Fruit fly (Drosophila melanogaster) whole organism, embryonic: Measurements from ENCODE around the gene Tbcc.

Experiments
- ATbp ChIP-seq: fragments of 200-800 bp; sonication (Bioruptor generic); optimal IDR thresholded peaks from 2 replicates; lab custom pipeline; 2017; ENCODE audit warnings: missing biosample characterization, mild to moderate bottlenecking, missing genetic modification characterization, missing genetic modification reagents
- Ada2b ChIP-seq: fragments of 200-800 bp; sonication (Bioruptor generic); IDR thresholded peaks from 2 replicates; pipeline ENCODE4 v1.3.6; 2022; ENCODE audit warnings: missing biosample characterization, missing genetic modification characterization
- BtbVII ChIP-seq: fragments of 200-800 bp; sonication (Bioruptor generic); optimal IDR thresholded peaks from 3 replicates; lab custom pipeline; 2017; ENCODE audit warnings: missing biosample characterization, mild to moderate bottlenecking, missing genetic modification characterization
- CG10654 ChIP-seq: fragments of 200-800 bp; sonication (Bioruptor generic); optimal IDR thresholded peaks from 2 replicates; lab custom pipeline; 2016; ENCODE audit warnings: missing biosample characterization, missing genetic modification characterization
- CG11398 ChIP-seq: fragments of 200-800 bp; sonication (Bioruptor generic); optimal IDR thresholded peaks from 2 replicates; lab custom pipeline; 2016; ENCODE audit warnings: missing biosample characterization, missing genetic modification characterization
- CG11560 ChIP-seq: fragments of 200-800 bp; sonication (Bioruptor generic); IDR thresholded peaks from 3 replicates; pipeline ENCODE4 v1.3.6; 2022; ENCODE audit warnings: missing biosample characterization, missing genetic modification characterization
- CG12155 ChIP-seq: fragments of 200-800 bp; sonication (Bioruptor generic); optimal IDR thresholded peaks from 3 replicates; lab custom pipeline; 2016; ENCODE audit warnings: missing biosample characterization, missing genetic modification characterization
- CG12942 ChIP-seq: fragments of 200-800 bp; sonication (Bioruptor generic); optimal IDR thresholded peaks from 3 replicates; lab custom pipeline; 2016; ENCODE audit warnings: missing biosample characterization, missing genetic modification characterization
- CG15073 ChIP-seq: fragments of 200-800 bp; sonication (Bioruptor generic); optimal IDR thresholded peaks from 2 replicates; lab custom pipeline; 2016; ENCODE audit warnings: missing biosample characterization, missing genetic modification characterization
- CG1603 ChIP-seq: fragments of 200-800 bp; sonication (Bioruptor generic); optimal IDR thresholded peaks from 2 replicates; lab custom pipeline; 2019; ENCODE audit warnings: missing biosample characterization, mild to moderate bottlenecking, missing genetic modification characterization, moderate library complexity
- CG16779 ChIP-seq: fragments of 200-800 bp; sonication (Bioruptor generic); IDR thresholded peaks from 2 replicates; pipeline ENCODE4 v1.3.6; 2022; ENCODE audit warnings: missing biosample characterization, missing genetic modification characterization
- CG16813 ChIP-seq: fragments of 200-800 bp; sonication (Bioruptor generic); IDR thresholded peaks from 3 replicates; pipeline ENCODE4 v1.3.6; 2022; ENCODE audit warnings: missing biosample characterization, missing genetic modification characterization; ENCODE audit not compliant: partially characterized antibody
- CG17802 ChIP-seq: fragments of 200-800 bp; sonication (Bioruptor generic); optimal IDR thresholded peaks from 2 replicates; lab custom pipeline; 2018; ENCODE audit warnings: missing biosample characterization, mild to moderate bottlenecking, missing genetic modification characterization, moderate library complexity
- CG2712 ChIP-seq: fragments of 200-800 bp; optimal IDR thresholded peaks from 3 replicates; lab custom pipeline; 2019; ENCODE audit warnings: missing biosample characterization, mild to moderate bottlenecking, missing genetic modification characterization, moderate library complexity
- CG2889 ChIP-seq: fragments of 200-800 bp; sonication (Bioruptor generic); IDR thresholded peaks from 3 replicates; pipeline ENCODE4 v1.3.6; 2022; ENCODE audit warnings: missing biosample characterization, missing genetic modification characterization
- CG5245 ChIP-seq: fragments of 200-800 bp; sonication (Bioruptor generic); optimal IDR thresholded peaks from 3 replicates; lab custom pipeline; 2016; ENCODE audit warnings: missing biosample characterization, missing genetic modification characterization
- CG7839 ChIP-seq: fragments of 200-800 bp; sonication (Bioruptor generic); optimal IDR thresholded peaks from 3 replicates; lab custom pipeline; 2018; ENCODE audit warnings: missing biosample characterization, mild to moderate bottlenecking, missing genetic modification characterization, moderate library complexity
- CTCF ChIP-seq: fragments of 200-800 bp; sonication (Bioruptor generic); optimal IDR thresholded peaks from 2 replicates; lab custom pipeline; 2017; ENCODE audit warnings: missing biosample characterization, mild to moderate bottlenecking, missing genetic modification characterization, moderate library complexity
- CkIIα-i1 ChIP-seq: fragments of 200-800 bp; sonication (Bioruptor generic); IDR thresholded peaks from 2 replicates; pipeline ENCODE4 v1.3.6; 2022; ENCODE audit warnings: missing biosample characterization, missing genetic modification characterization
- Dbx ChIP-seq: fragments of 200-800 bp; sonication (Bioruptor generic); IDR thresholded peaks from 3 replicates; pipeline ENCODE4 v1.3.6; 2022; ENCODE audit warnings: missing biosample characterization, missing genetic modification characterization
- Ets97D ChIP-seq: fragments of 200-800 bp; sonication (Bioruptor generic); optimal IDR thresholded peaks from 3 replicates; lab custom pipeline; 2016; ENCODE audit warnings: missing biosample characterization, missing genetic modification characterization
- Fer2 ChIP-seq: fragments of 200-800 bp; sonication (Bioruptor generic); optimal IDR thresholded peaks from 2 replicates; lab custom pipeline; 2018; ENCODE audit warnings: missing biosample characterization, mild to moderate bottlenecking, missing genetic modification characterization, moderate library complexity
- Fer3 ChIP-seq: fragments of 200-800 bp; sonication (Bioruptor generic); optimal IDR thresholded peaks from 2 replicates; lab custom pipeline; 2018; ENCODE audit warnings: missing biosample characterization, mild to moderate bottlenecking, missing genetic modification characterization, moderate library complexity
- HmgZ ChIP-seq: fragments of 200-800 bp; sonication (Bioruptor generic); optimal IDR thresholded peaks from 2 replicates; lab custom pipeline; 2018; ENCODE audit warnings: missing biosample characterization, mild to moderate bottlenecking, missing genetic modification characterization
- Hr39 ChIP-seq: fragments of >200 bp; optimal IDR thresholded peaks from 2 replicates; lab custom pipeline; 2017
- MESR4 ChIP-seq: fragments of 200-800 bp; sonication (Bioruptor generic); optimal IDR thresholded peaks from 2 replicates; lab custom pipeline; 2018; ENCODE audit warnings: missing biosample characterization, mild to moderate bottlenecking, missing genetic modification characterization, moderate library complexity
- Mad ChIP-seq: fragments of 200-800 bp; sonication (Bioruptor generic); optimal IDR thresholded peaks from 2 replicates; lab custom pipeline; 2016; ENCODE audit warnings: missing biosample characterization, missing genetic modification characterization
- Ptx1 ChIP-seq: fragments of 200-800 bp; sonication (Bioruptor generic); IDR thresholded peaks from 2 replicates; pipeline ENCODE4 v1.3.6; 2022; ENCODE audit warnings: missing biosample characterization, missing genetic modification characterization
- Six4 ChIP-seq: fragments of 200-800 bp; sonication (Bioruptor generic); optimal IDR thresholded peaks from 2 replicates; lab custom pipeline; 2016; ENCODE audit warnings: missing biosample characterization, missing genetic modification characterization
- Sry-β ChIP-seq: fragments of 200-800 bp; sonication (Bioruptor generic); optimal IDR thresholded peaks from 2 replicates; lab custom pipeline; 2018; ENCODE audit warnings: missing biosample characterization, mild to moderate bottlenecking, missing genetic modification characterization, moderate library complexity
- YL-1 ChIP-seq: fragments of 200-800 bp; sonication (Bioruptor generic); optimal IDR thresholded peaks from 3 replicates; lab custom pipeline; 2017; ENCODE audit warnings: missing biosample characterization, mild to moderate bottlenecking, missing genetic modification characterization
- ab ChIP-seq: fragments of 200-800 bp; sonication (Bioruptor generic); optimal IDR thresholded peaks from 2 replicates; lab custom pipeline; 2016; ENCODE audit warnings: missing biosample characterization, missing genetic modification characterization
- bbx ChIP-seq: fragments of 200-800 bp; sonication (Bioruptor generic); IDR thresholded peaks from 2 replicates; pipeline ENCODE4 v1.3.6; 2022; ENCODE audit warnings: missing biosample characterization, missing genetic modification characterization; ENCODE audit not compliant: partially characterized antibody
- ci ChIP-seq: fragments of 200-800 bp; sonication (Bioruptor generic); IDR thresholded peaks from 3 replicates; pipeline ENCODE4 v1.3.6; 2022; ENCODE audit warnings: missing biosample characterization, missing genetic modification characterization
- corto ChIP-seq: fragments of 200-800 bp; sonication (Bioruptor generic); optimal IDR thresholded peaks from 2 replicates; lab custom pipeline; 2016; ENCODE audit warnings: missing biosample characterization, mild to moderate bottlenecking, missing genetic modification characterization, moderate library complexity
- grau ChIP-seq: fragments of 200-800 bp; optimal IDR thresholded peaks from 3 replicates; lab custom pipeline; 2019; ENCODE audit warnings: missing biosample characterization, mild to moderate bottlenecking, missing genetic modification characterization, moderate library complexity
- inv ChIP-seq: fragments of 200-800 bp; sonication (Bioruptor generic); IDR thresholded peaks from 2 replicates; pipeline ENCODE4 v1.3.6; 2022; ENCODE audit warnings: missing biosample characterization, missing genetic modification characterization; ENCODE audit not compliant: partially characterized antibody
- kay ChIP-seq: fragments of 200-800 bp; sonication (Bioruptor generic); optimal IDR thresholded peaks from 2 replicates; lab custom pipeline; 2016; ENCODE audit warnings: missing biosample characterization, missing genetic modification characterization
- klu ChIP-seq: fragments of 200-800 bp; sonication (Bioruptor generic); IDR thresholded peaks from 2 replicates; pipeline ENCODE4 v1.3.6; 2022; ENCODE audit warnings: missing biosample characterization, missing genetic modification characterization
- knrl ChIP-seq: fragments of 200-800 bp; sonication (Bioruptor generic); IDR thresholded peaks from 3 replicates; pipeline ENCODE4 v1.3.6; 2022; ENCODE audit warnings: missing biosample characterization, missing genetic modification characterization; ENCODE audit not compliant: partially characterized antibody
- maf-S ChIP-seq: fragments of 200-800 bp; sonication (Bioruptor generic); optimal IDR thresholded peaks from 2 replicates; lab custom pipeline; 2016; ENCODE audit warnings: missing biosample characterization, missing genetic modification characterization
- mld ChIP-seq: fragments of 200-800 bp; sonication (Bioruptor generic); IDR thresholded peaks from 3 replicates; pipeline ENCODE4 v1.3.6; 2022; ENCODE audit warnings: missing biosample characterization, missing genetic modification characterization; ENCODE audit not compliant: partially characterized antibody
- nerfin-1 ChIP-seq: fragments of 200-800 bp; sonication (Bioruptor generic); optimal IDR thresholded peaks from 3 replicates; lab custom pipeline; 2019; ENCODE audit warnings: missing biosample characterization, mild to moderate bottlenecking, missing genetic modification characterization, moderate library complexity
- pfk ChIP-seq: fragments of 200-800 bp; sonication (Bioruptor generic); optimal IDR thresholded peaks from 2 replicates; lab custom pipeline; 2018; ENCODE audit warnings: missing biosample characterization, mild to moderate bottlenecking, missing genetic modification characterization, moderate library complexity
- psq ChIP-seq: fragments of 200-800 bp; sonication (Bioruptor generic); optimal IDR thresholded peaks from 2 replicates; lab custom pipeline; 2017; ENCODE audit warnings: missing biosample characterization, missing genetic modification characterization
- slbo ChIP-seq: fragments of 200-800 bp; sonication (Bioruptor generic); IDR thresholded peaks from 2 replicates; pipeline ENCODE4 v1.3.6; 2022; ENCODE audit warnings: missing biosample characterization, missing genetic modification characterization
- slou ChIP-seq: fragments of 200-800 bp; sonication (Bioruptor generic); optimal IDR thresholded peaks from 3 replicates; lab custom pipeline; 2016; ENCODE audit warnings: missing biosample characterization, missing genetic modification characterization
- toy ChIP-seq: fragments of 200-800 bp; sonication (Bioruptor generic); IDR thresholded peaks from 2 replicates; pipeline ENCODE4 v1.3.6; 2022; ENCODE audit warnings: missing biosample characterization, missing genetic modification characterization
- zen2 ChIP-seq: fragments of 200-800 bp; sonication (Bioruptor generic); IDR thresholded peaks from 3 replicates; pipeline ENCODE4 v1.3.6; 2022; ENCODE audit warnings: missing biosample characterization, missing genetic modification characterization; ENCODE audit not compliant: partially characterized antibody

Tbcc gene

DNA sequence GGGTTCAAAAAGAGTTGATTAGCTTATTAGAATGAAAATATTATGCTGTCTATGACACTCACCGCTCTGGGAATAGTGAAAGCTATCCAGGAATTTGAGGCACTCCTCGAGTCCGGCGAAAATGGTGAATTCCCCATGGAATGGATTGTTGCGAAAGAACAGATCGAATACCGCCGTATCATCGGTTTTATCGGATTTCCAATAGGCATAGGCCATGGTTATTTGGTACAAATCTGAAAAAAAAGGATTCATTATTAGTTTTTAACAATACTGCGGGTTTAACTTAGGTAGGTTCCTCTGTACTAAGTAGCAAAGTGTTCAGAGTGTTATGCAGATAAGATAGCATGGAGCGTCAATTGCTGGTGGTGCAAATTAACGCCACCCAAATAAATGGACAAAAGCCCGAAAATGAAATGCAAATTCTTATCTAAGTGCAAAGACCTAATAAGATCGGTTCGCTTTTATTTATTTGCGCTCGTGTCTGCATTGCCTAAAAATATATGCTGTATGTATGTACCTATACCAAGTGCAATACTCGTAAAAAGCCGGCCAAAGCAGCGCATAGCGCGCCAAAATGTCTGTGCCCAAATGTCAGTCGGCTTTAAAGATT lies 8.2 kb upstream of the Tbcc start (continued):
- TF ChIP-seq CG12155 (no peak), HmgZ (tag; lab: Kevin White, UChicago) (no peak), mld (no peak), CG7839 (tag; lab: Kevin White, UChicago) (no peak), bbx (GFP tag; lab: Robert Waterston, UW) (no peak), slbo (GFP tag; lab: Robert Waterston, UW) (peak; percentile 47; the same call in 1 of the 2 replicates), corto (GFP tag; lab: Kevin White, UChicago) (no peak), CG5245 (GFP tag; lab: Kevin White, UChicago) (no peak), CG2889 (GFP tag; lab: Robert Waterston, UW) (0 out of 3 replicates have a peak, but pooled peaks have one; percentile 37), Hr39 (no peak), grau (tag; lab: Kevin White, UChicago) (peak; percentile 69), CG16779 (GFP tag; lab: Robert Waterston, UW) (no peak), Ada2b (0 out of 2 replicates have a peak, but pooled peaks have one; percentile 22), ATbp (GFP tag; lab: Kevin White, UChicago) (no peak), Six4 (GFP tag; lab: Kevin White, UChicago) (no peak), YL-1 (GFP tag; lab: Kevin White, UChicago) (no peak), Ptx1 (0 out of 2 replicates have a peak, but pooled peaks have one; percentile 15), CG1603 (tag; lab: Kevin White, UChicago) (no peak), psq (GFP tag; lab: Kevin White, UChicago) (no peak), CkIIα-i1 (GFP tag; lab: Robert Waterston, UW) (no peak), CG12942 (GFP tag; lab: Kevin White, UChicago) (no peak), zen2 (GFP tag; lab: Robert Waterston, UW) (no peak)

DNA sequence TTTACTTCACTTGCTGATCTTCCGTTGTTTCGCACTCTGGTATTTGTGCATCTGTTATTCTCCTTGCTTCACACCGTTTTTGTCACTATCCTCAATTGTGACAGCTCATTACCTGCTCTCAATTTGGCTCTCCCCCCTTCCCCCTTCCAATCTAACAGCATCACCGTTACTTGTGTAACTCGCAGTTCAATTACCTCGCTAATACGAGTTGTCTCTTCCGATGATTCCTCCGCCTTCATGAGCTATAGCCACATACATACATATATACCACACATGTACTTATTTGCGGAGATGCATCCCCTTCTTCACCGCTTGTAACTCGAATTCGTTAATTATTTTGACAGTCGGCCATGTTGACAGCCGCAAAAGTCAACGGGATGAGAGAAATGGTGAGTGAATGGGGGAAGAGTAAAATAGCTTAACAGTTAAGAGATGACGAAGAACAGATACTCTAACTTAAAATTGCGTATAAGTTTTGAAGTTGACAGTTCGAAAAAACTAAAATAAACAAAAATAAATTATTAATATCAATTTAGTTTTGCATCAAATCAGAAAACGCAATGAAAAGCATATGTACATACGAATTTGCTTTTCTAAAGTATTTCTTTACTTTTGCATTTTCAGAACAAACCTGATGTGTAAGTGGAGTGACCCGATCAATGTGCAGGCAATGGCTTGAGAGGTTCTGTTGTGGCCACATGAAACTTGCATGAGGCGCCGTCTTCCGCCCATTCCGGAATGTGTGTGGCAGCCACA lies 2.1 kb downstream of the Tbcc start:
- TF ChIP-seq Mad (GFP tag; lab: Kevin White, UChicago) (no peak), klu (GFP tag; lab: Robert Waterston, UW) (no peak), CG16779 (GFP tag; lab: Robert Waterston, UW) (no peak), toy (GFP tag; lab: Robert Waterston, UW) (no peak), slou (GFP tag; lab: Kevin White, UChicago) (no peak), Sry-β (GFP tag; lab: Kevin White, UChicago) (no peak), CG15073 (GFP tag; lab: Kevin White, UChicago) (no peak), Fer2 (tag; lab: Kevin White, UChicago) (no peak), CG16813 (GFP tag; lab: Robert Waterston, UW) (no peak), ci (GFP tag; lab: Robert Waterston, UW) (no peak), kay (GFP tag; lab: Kevin White, UChicago) (no peak), BtbVII (no peak), CG11398 (GFP tag; lab: Kevin White, UChicago) (no peak), CTCF (no peak), CG11560 (tag; lab: Robert Waterston, UW) (no peak), Dbx (GFP tag; lab: Robert Waterston, UW) (no peak), pfk (GFP tag; lab: Kevin White, UChicago) (no peak), ab (GFP tag; lab: Kevin White, UChicago) (no peak), inv (GFP tag; lab: Robert Waterston, UW) (no peak), CG17802 (tag; lab: Kevin White, UChicago) (no peak), CG10654 (GFP tag; lab: Kevin White, UChicago) (no peak), maf-S (no peak), Ets97D (GFP tag; lab: Kevin White, UChicago) (no peak), Ptx1 (peak; percentile 28; the same call in 1 of the 2 replicates), MESR4 (GFP tag; lab: Kevin White, UChicago) (no peak), Fer3 (no peak), knrl (GFP tag; lab: Robert Waterston, UW) (no peak), nerfin-1 (tag; lab: Kevin White, UChicago) (no peak), CG2712 (peak; percentile 36)
